Fruit fly (Drosophila melanogaster) whole organism, embryonic: ENCODE measurements around the gene CG2816.

Source experiments
- Asciz ChIP-seq: fragments of 200-800 bp; sonication (Bioruptor generic); optimal IDR thresholded peaks from 2 replicates; lab custom pipeline; 2017; ENCODE audit warnings: missing biosample characterization, mild to moderate bottlenecking, missing genetic modification characterization, missing genetic modification reagents
- BEAF-32 ChIP-seq: fragments of 200-800 bp; sonication (Bioruptor generic); optimal IDR thresholded peaks from 3 replicates; lab custom pipeline; 2017; ENCODE audit warnings: missing biosample characterization, missing genetic modification characterization, mild to moderate bottlenecking, moderate library complexity, missing genetic modification reagents
- Blimp-1 ChIP-seq: fragments of 200-800 bp; sonication (Bioruptor generic); optimal IDR thresholded peaks from 3 replicates; lab custom pipeline; 2018; ENCODE audit warnings: missing biosample characterization, missing genetic modification characterization, mild to moderate bottlenecking, moderate library complexity, missing genetic modification reagents
- CG12071 ChIP-seq: fragments of 200-800 bp; sonication (Bioruptor generic); optimal IDR thresholded peaks from 3 replicates; lab custom pipeline; 2018; ENCODE audit warnings: missing biosample characterization, mild to moderate bottlenecking, missing genetic modification characterization
- CG13296 ChIP-seq: fragments of 200-800 bp; sonication (Bioruptor generic); optimal IDR thresholded peaks from 3 replicates; lab custom pipeline; 2018; ENCODE audit warnings: missing biosample characterization, mild to moderate bottlenecking, missing genetic modification characterization
- CG1529 ChIP-seq: fragments of 200-800 bp; sonication (Bioruptor generic); optimal IDR thresholded peaks from 3 replicates; lab custom pipeline; 2018; ENCODE audit warnings: missing biosample characterization, missing genetic modification characterization
- CG15514 ChIP-seq: fragments of 200-800 bp; sonication (Bioruptor generic); optimal IDR thresholded peaks from 3 replicates; lab custom pipeline; 2017; ENCODE audit warnings: missing biosample characterization, missing genetic modification characterization, mild to moderate bottlenecking, moderate library complexity, missing genetic modification reagents
- CG18619 ChIP-seq: fragments of 200-800 bp; sonication (Bioruptor generic); optimal IDR thresholded peaks from 3 replicates; lab custom pipeline; 2017; ENCODE audit warnings: missing biosample characterization, mild to moderate bottlenecking, missing genetic modification characterization
- CG2120 ChIP-seq: fragments of 200-800 bp; sonication (Bioruptor generic); optimal IDR thresholded peaks from 3 replicates; lab custom pipeline; 2016; ENCODE audit warnings: missing biosample characterization, missing genetic modification characterization
- CG3281 ChIP-seq: fragments of 200-800 bp; sonication (Bioruptor generic); optimal IDR thresholded peaks from 3 replicates; lab custom pipeline; 2017; ENCODE audit warnings: missing biosample characterization, mild to moderate bottlenecking, missing genetic modification characterization
- CG33557 ChIP-seq: fragments of 200-800 bp; sonication (Bioruptor generic); optimal IDR thresholded peaks from 2 replicates; lab custom pipeline; 2019; ENCODE audit warnings: missing biosample characterization, mild to moderate bottlenecking, missing genetic modification characterization, moderate library complexity
- CG34422 ChIP-seq: fragments of 200-800 bp; sonication (Bioruptor generic); IDR thresholded peaks from 3 replicates; pipeline ENCODE4 v1.3.6; 2022; ENCODE audit warnings: missing biosample characterization, missing genetic modification characterization
- CG3847 ChIP-seq: fragments of 200-800 bp; sonication (Bioruptor generic); IDR thresholded peaks from 2 replicates; pipeline ENCODE4 v1.3.6; 2022; ENCODE audit warnings: missing biosample characterization, missing genetic modification characterization
- CG43689 ChIP-seq: fragments of 200-800 bp; sonication (Bioruptor generic); IDR thresholded peaks from 2 replicates; pipeline ENCODE4 v1.3.6; 2022; ENCODE audit warnings: missing biosample characterization, missing genetic modification characterization
- CG5180 ChIP-seq: fragments of 200-800 bp; sonication (Bioruptor generic); optimal IDR thresholded peaks from 3 replicates; lab custom pipeline; 2017; ENCODE audit warnings: missing biosample characterization, missing genetic modification characterization, mild to moderate bottlenecking, moderate library complexity, missing genetic modification reagents
- CG6654 ChIP-seq: fragments of 200-800 bp; sonication (Bioruptor generic); optimal IDR thresholded peaks from 2 replicates; lab custom pipeline; 2017; ENCODE audit warnings: missing biosample characterization, mild to moderate bottlenecking, missing genetic modification characterization
- CG7839 ChIP-seq: fragments of 200-800 bp; sonication (Bioruptor generic); optimal IDR thresholded peaks from 3 replicates; lab custom pipeline; 2018; ENCODE audit warnings: missing biosample characterization, mild to moderate bottlenecking, missing genetic modification characterization, moderate library complexity
- CG8388 ChIP-seq: fragments of 200-800 bp; sonication (Bioruptor generic); optimal IDR thresholded peaks from 2 replicates; lab custom pipeline; 2019; ENCODE audit warnings: missing biosample characterization, mild to moderate bottlenecking, missing genetic modification characterization, moderate library complexity
- CG9932 ChIP-seq: fragments of 200-800 bp; sonication (Bioruptor generic); IDR thresholded peaks from 2 replicates; pipeline ENCODE4 v1.3.6; 2022; ENCODE audit warnings: missing biosample characterization, missing genetic modification characterization
- ERR ChIP-seq: fragments of 200-800 bp; sonication (Bioruptor generic); optimal IDR thresholded peaks from 2 replicates; lab custom pipeline; 2016; ENCODE audit warnings: missing biosample characterization, missing genetic modification characterization
- Fer3 ChIP-seq: fragments of 200-800 bp; sonication (Bioruptor generic); optimal IDR thresholded peaks from 2 replicates; lab custom pipeline; 2018; ENCODE audit warnings: missing biosample characterization, mild to moderate bottlenecking, missing genetic modification characterization, moderate library complexity
- HHEX ChIP-seq: fragments of 200-800 bp; sonication (Bioruptor generic); optimal IDR thresholded peaks from 3 replicates; lab custom pipeline; 2017; ENCODE audit warnings: missing biosample characterization, mild to moderate bottlenecking, missing genetic modification characterization, missing genetic modification reagents
- HLHmδ ChIP-seq: fragments of 200-800 bp; sonication (Bioruptor generic); optimal IDR thresholded peaks from 2 replicates; lab custom pipeline; 2018; ENCODE audit warnings: missing biosample characterization, mild to moderate bottlenecking, missing genetic modification characterization, moderate library complexity
- Hmr ChIP-seq: fragments of 200-800 bp; sonication (Bioruptor generic); optimal IDR thresholded peaks from 3 replicates; lab custom pipeline; 2017; ENCODE audit warnings: mild to moderate bottlenecking, missing biosample characterization, missing genetic modification reagents, missing genetic modification characterization
- Hr39 ChIP-seq: fragments of >200 bp; optimal IDR thresholded peaks from 2 replicates; lab custom pipeline; 2017
- Hr51 ChIP-seq, 2 experiments: fragments of 200-800 bp; sonication (Bioruptor generic); optimal IDR thresholded peaks; 2 replicates in 1 of 2; 3 replicates in 1 of 2; lab custom pipeline; 2016 to 2018; ENCODE audit warnings: missing biosample characterization in 2 of 2, missing genetic modification characterization in 2 of 2, mild to moderate bottlenecking in 1 of 2, moderate library complexity in 1 of 2
- Lpt ChIP-seq: fragments of >200 bp; optimal IDR thresholded peaks from 2 replicates; lab custom pipeline; 2018; ENCODE audit warnings: missing biosample characterization, missing genetic modification characterization
- Max ChIP-seq: fragments of 200-800 bp; sonication (Bioruptor generic); optimal IDR thresholded peaks from 2 replicates; lab custom pipeline; 2016; ENCODE audit warnings: missing biosample characterization, mild to moderate bottlenecking, missing genetic modification characterization
- NK7.1 ChIP-seq: fragments of 200-800 bp; sonication (Bioruptor generic); optimal IDR thresholded peaks from 3 replicates; lab custom pipeline; 2016; ENCODE audit warnings: missing biosample characterization, missing genetic modification characterization
- Poxn ChIP-seq: fragments of 200-800 bp; sonication (Bioruptor generic); IDR thresholded peaks from 2 replicates; pipeline ENCODE4 v1.3.6; 2022; ENCODE audit warnings: missing biosample characterization, missing genetic modification characterization
- Trl ChIP-seq, 3 experiments: fragments of >200 bp in 2 of 3; fragments of 200-800 bp in 1 of 3; sonication (Bioruptor generic) in 1 of 3; optimal IDR thresholded peaks; 2 replicates in 1 of 3; 3 replicates in 2 of 3; lab custom pipeline; 2016 to 2017; ENCODE audit warnings: missing biosample characterization in 1 of 3, missing genetic modification characterization in 1 of 3
- ase ChIP-seq: fragments of 200-800 bp; sonication (Bioruptor generic); IDR thresholded peaks from 3 replicates; pipeline ENCODE4 v1.3.6; 2022; ENCODE audit warnings: missing biosample characterization, missing genetic modification characterization
- az2 ChIP-seq: fragments of 200-800 bp; sonication (Bioruptor generic); optimal IDR thresholded peaks from 3 replicates; lab custom pipeline; 2016; ENCODE audit warnings: missing biosample characterization, missing genetic modification characterization
- bcd ChIP-seq: fragments of 200-800 bp; sonication (Bioruptor generic); optimal IDR thresholded peaks from 2 replicates; lab custom pipeline; 2017; ENCODE audit warnings: missing biosample characterization, mild to moderate bottlenecking, missing genetic modification characterization
- bowl ChIP-seq: fragments of 200-800 bp; sonication (Bioruptor generic); IDR thresholded peaks from 2 replicates; pipeline ENCODE4 v1.3.6; 2022; ENCODE audit warnings: missing biosample characterization, missing genetic modification characterization
- cad ChIP-seq: fragments of >200 bp; optimal IDR thresholded peaks from 2 replicates; lab custom pipeline; 2017; ENCODE audit warnings: missing biosample characterization, missing genetic modification characterization
- cas ChIP-seq: fragments of 200-800 bp; sonication (Bioruptor generic); IDR thresholded peaks from 2 replicates; pipeline ENCODE4 v1.3.6; 2022; ENCODE audit warnings: missing biosample characterization, missing genetic modification characterization
- ci ChIP-seq: fragments of 200-800 bp; sonication (Bioruptor generic); IDR thresholded peaks from 3 replicates; pipeline ENCODE4 v1.3.6; 2022; ENCODE audit warnings: missing biosample characterization, missing genetic modification characterization
- crol ChIP-seq: fragments of 200-800 bp; sonication (Bioruptor generic); IDR thresholded peaks from 2 replicates; pipeline ENCODE4 v1.3.6; 2022; ENCODE audit warnings: missing biosample characterization, missing genetic modification characterization
- cwo ChIP-seq: fragments of 200-800 bp; sonication (Bioruptor generic); optimal IDR thresholded peaks from 3 replicates; lab custom pipeline; 2017; ENCODE audit warnings: missing biosample characterization, missing genetic modification characterization, mild to moderate bottlenecking, moderate library complexity, missing genetic modification reagents
- hkb ChIP-seq, 2 experiments: fragments of 200-800 bp in 1 of 2; fragments of >200 bp in 1 of 2; sonication (Bioruptor generic) in 1 of 2; IDR thresholded peaks in 1 of 2; optimal IDR thresholded peaks in 1 of 2; 2 replicates each; pipeline versions ENCODE4 v1.3.6 to Lab custom; 2017 to 2022; ENCODE audit warnings: missing biosample characterization in 1 of 2, missing genetic modification characterization in 1 of 2
- lab ChIP-seq: fragments of 200-800 bp; sonication (Bioruptor generic); optimal IDR thresholded peaks from 3 replicates; lab custom pipeline; 2017; ENCODE audit warnings: missing biosample characterization, missing genetic modification characterization, mild to moderate bottlenecking, moderate library complexity, missing genetic modification reagents
- odd ChIP-seq: fragments of 200-800 bp; sonication (Bioruptor generic); optimal IDR thresholded peaks from 2 replicates; lab custom pipeline; 2017; ENCODE audit warnings: missing biosample characterization, mild to moderate bottlenecking, missing genetic modification characterization
- pan ChIP-seq, 4 experiments: fragments of >200 bp in 3 of 4; fragments of 200-800 bp in 1 of 4; sonication (Bioruptor generic) in 1 of 4; optimal IDR thresholded peaks in 3 of 4; IDR thresholded peaks in 1 of 4; 2 replicates each; pipeline versions ENCODE4 v1.3.6 to Lab custom; 2017 to 2022; ENCODE audit warnings: missing biosample characterization in 2 of 4, missing genetic modification characterization in 2 of 4, mixed read lengths in 1 of 4
- phol ChIP-seq: fragments of 200-800 bp; sonication (Bioruptor generic); optimal IDR thresholded peaks from 3 replicates; lab custom pipeline; 2018; ENCODE audit warnings: missing biosample characterization, mild to moderate bottlenecking, missing genetic modification characterization, moderate library complexity
- row ChIP-seq: fragments of 200-800 bp; sonication (Bioruptor generic); IDR thresholded peaks from 3 replicates; pipeline ENCODE4 v1.3.6; 2022; ENCODE audit warnings: missing biosample characterization, missing genetic modification characterization
- sug ChIP-seq: fragments of 200-800 bp; optimal IDR thresholded peaks from 2 replicates; lab custom pipeline; 2019; ENCODE audit warnings: missing biosample characterization, mild to moderate bottlenecking, missing genetic modification characterization, moderate library complexity
- toy ChIP-seq: fragments of 200-800 bp; sonication (Bioruptor generic); IDR thresholded peaks from 2 replicates; pipeline ENCODE4 v1.3.6; 2022; ENCODE audit warnings: missing biosample characterization, missing genetic modification characterization
- trh ChIP-seq: fragments of 200-800 bp; sonication (Bioruptor generic); optimal IDR thresholded peaks from 2 replicates; lab custom pipeline; 2016; ENCODE audit warnings: missing biosample characterization, missing genetic modification characterization

The CG2816 gene

DNA sequence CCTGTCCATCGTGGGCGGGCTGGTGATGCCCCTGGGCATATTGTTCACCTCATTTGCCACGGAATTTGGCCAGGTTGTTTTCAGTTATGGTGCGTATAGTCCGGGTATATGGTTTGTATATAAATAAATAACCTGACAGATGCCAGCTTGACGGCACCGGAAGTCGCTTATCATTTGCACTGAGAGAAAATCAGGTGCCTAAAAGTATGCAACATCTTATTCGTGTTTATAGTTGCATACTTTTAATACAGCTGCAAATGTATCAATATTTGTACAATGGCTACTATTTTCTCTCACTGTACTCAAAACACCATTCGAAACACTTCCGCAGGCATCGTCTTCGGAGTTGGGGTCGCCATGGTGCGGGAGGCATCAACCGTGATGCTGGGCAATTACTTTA, 45.2 kb downstream of the CG2816 start (continued):
- TF ChIP-seq hkb (optimal IDR thresholded peaks at IDR 0.05; lab: Kevin White, UChicago): no peak
- no peak for TF ChIP-seq hkb (GFP tag; IDR thresholded peaks at IDR 0.05; lab: Robert Waterston, UW)
- peak; percentile 25 to 26 for TF ChIP-seq Hr51 (GFP tag; optimal IDR thresholded peaks at IDR 0.05; lab: Kevin White, UChicago)
- peak; percentile 7 for TF ChIP-seq odd (GFP tag; lab: Kevin White, UChicago)
- no peak for TF ChIP-seq CG1529 (GFP tag; lab: Kevin White, UChicago)
- no peak for TF ChIP-seq CG6654 (GFP tag; lab: Kevin White, UChicago)
- TF ChIP-seq bcd (GFP tag; lab: Kevin White, UChicago): peak; percentile 17
- TF ChIP-seq CG9932 (GFP tag; lab: Robert Waterston, UW): 0 out of 2 replicates have a peak, but pooled peaks have one; percentile 4
- TF ChIP-seq CG13296: peak; percentile 16
- TF ChIP-seq ci (GFP tag; lab: Robert Waterston, UW): peak; percentile 34; the same call in 1 of the 3 replicates
- no peak for TF ChIP-seq phol (tag; lab: Kevin White, UChicago)
- no peak for TF ChIP-seq bowl (GFP tag; lab: Robert Waterston, UW)
- TF ChIP-seq HLHmδ (GFP tag; lab: Kevin White, UChicago): no peak
- 0 out of 3 replicates have a peak, but pooled peaks have one; percentile 45 for TF ChIP-seq CG34422 (GFP tag; lab: Robert Waterston, UW)
- TF ChIP-seq row (GFP tag; lab: Robert Waterston, UW): peak; percentile 41; the same call in 2 of the 3 replicates
- no peak for TF ChIP-seq crol (GFP tag; lab: Robert Waterston, UW)
- no peak for TF ChIP-seq ERR (GFP tag; lab: Kevin White, UChicago)
- no peak for TF ChIP-seq sug
- no peak for TF ChIP-seq Lpt (GFP tag; lab: Kevin White, UChicago)
- TF ChIP-seq CG7839 (tag; lab: Kevin White, UChicago): peak; percentile 34
- peak; percentile 63 for TF ChIP-seq lab (GFP tag; lab: Kevin White, UChicago)
- TF ChIP-seq CG2120 (GFP tag; lab: Kevin White, UChicago): peak; percentile 49
- TF ChIP-seq BEAF-32 (GFP tag; lab: Kevin White, UChicago): no peak
- no peak for TF ChIP-seq cwo (GFP tag; lab: Kevin White, UChicago)
- TF ChIP-seq CG33557 (GFP tag; lab: Kevin White, UChicago): no peak
- TF ChIP-seq CG5180 (GFP tag; lab: Kevin White, UChicago): no peak
- TF ChIP-seq Hr39 (lab: Kevin White, UChicago): no peak
- TF ChIP-seq Fer3 (tag; lab: Kevin White, UChicago): peak; percentile 13
- TF ChIP-seq CG15514: peak; percentile 26
- peak; percentile 2 for TF ChIP-seq trh (GFP tag; lab: Kevin White, UChicago)
- peak; percentile 10 for TF ChIP-seq CG18619
- TF ChIP-seq ase (GFP tag; lab: Robert Waterston, UW): no peak
- no peak for TF ChIP-seq CG8388
- TF ChIP-seq CG12071 (GFP tag; lab: Kevin White, UChicago): peak; percentile 46
- TF ChIP-seq Max (GFP tag; lab: Kevin White, UChicago): no peak
- TF ChIP-seq Blimp-1 (GFP tag; lab: Kevin White, UChicago): no peak
- TF ChIP-seq az2 (GFP tag; lab: Kevin White, UChicago): no peak
- TF ChIP-seq Hmr (GFP tag; lab: Kevin White, UChicago): peak; percentile 41
- 0 out of 2 replicates have a peak, but pooled peaks have one; percentile 22 for TF ChIP-seq CG43689 (GFP tag; lab: Robert Waterston, UW)
- peak; percentile 22 for TF ChIP-seq CG3281 (GFP tag; lab: Kevin White, UChicago)
- TF ChIP-seq Asciz (GFP tag; lab: Kevin White, UChicago): peak; percentile 18
- no peak for TF ChIP-seq Poxn (GFP tag; lab: Robert Waterston, UW)
- TF ChIP-seq Trl (optimal IDR thresholded peaks at IDR 0.05; lab: Kevin White, UChicago): no peak
- peak; percentile 24 for TF ChIP-seq Trl (GFP tag; optimal IDR thresholded peaks at IDR 0.05; lab: Kevin White, UChicago)
- TF ChIP-seq pan (optimal IDR thresholded peaks at IDR 0.05; lab: Kevin White, UChicago): no peak
- TF ChIP-seq pan (GFP tag; optimal IDR thresholded peaks at IDR 0.05 in 1 of 2, IDR thresholded peaks at IDR 0.05 in 1 of 2): peak in 1 of 2 experiments; percentile 44
- TF ChIP-seq HHEX (GFP tag; lab: Kevin White, UChicago): peak; percentile 28
- TF ChIP-seq cas: no peak
- TF ChIP-seq toy (GFP tag; lab: Robert Waterston, UW): no peak
- no peak for TF ChIP-seq NK7.1 (GFP tag; lab: Kevin White, UChicago)
- TF ChIP-seq cad (GFP tag; lab: Kevin White, UChicago): no peak
- TF ChIP-seq CG3847 (GFP tag; lab: Robert Waterston, UW): 0 out of 2 replicates have a peak, but pooled peaks have one; percentile 9
